Worm (Caenorhabditis elegans): Measurements from ENCODE around the gene vmo-1.
"Not testable (repeated sequence)": the region's sequence is repeated elsewhere in the genome, so short reads cannot be mapped to it uniquely, and the experiment has no call there.

vmo-1 gene

DNA sequence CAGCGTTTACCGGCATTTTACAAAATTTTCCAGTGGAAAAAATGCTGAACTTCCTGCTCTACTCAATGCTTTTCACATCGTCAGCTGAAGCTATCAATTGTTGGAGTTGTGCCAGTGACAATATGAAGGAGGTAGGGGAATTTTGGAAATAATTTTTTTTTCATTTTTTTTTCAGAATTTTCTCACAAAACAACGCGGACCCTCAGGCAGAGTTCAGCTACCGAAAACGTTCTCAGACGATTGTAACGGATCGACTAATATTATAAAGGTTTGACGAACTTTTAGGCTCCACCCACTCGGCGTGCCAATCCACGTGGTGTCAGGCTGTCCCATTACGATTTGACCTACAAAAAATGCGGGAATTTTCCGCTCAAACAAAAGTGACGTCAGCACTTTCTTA is 26.7 kb upstream of the vmo-1 start, which contains the start of gene F26F2.8:
Gene F26F2.8, plus strand, starts transcription at position 13 of the 400 bp plus-strand sequence.
- TF ChIP-seq lsy-2 (tag; optimal IDR thresholded peaks at IDR 0.05) (no peak), peb-1 (tag; optimal IDR thresholded peaks at IDR 0.05) (no peak), zag-1 (tag; optimal IDR thresholded peaks at IDR 0.05) (no peak), ceh-16 (tag; optimal IDR thresholded peaks at IDR 0.05) (no peak), C34F6.9 (tag; optimal IDR thresholded peaks at IDR 0.05) (no peak), lin-39 (tag; optimal IDR thresholded peaks at IDR 0.05) (no peak), nhr-129 (tag; optimal IDR thresholded peaks at IDR 0.05) (no peak)

- no peak for TF ChIP-seq mab-5 (tag; optimal IDR thresholded peaks at IDR 0.05)
- no peak for TF ChIP-seq nhr-6 (tag; optimal IDR thresholded peaks at IDR 0.05)
- TF ChIP-seq ZK546.5 (tag; optimal IDR thresholded peaks at IDR 0.05): no peak
- no peak for TF ChIP-seq nhr-25 (tag; optimal IDR thresholded peaks at IDR 0.05)
- TF ChIP-seq nhr-23 (tag; optimal IDR thresholded peaks at IDR 0.05): no peak
- no peak for TF ChIP-seq nhr-21 (tag; optimal IDR thresholded peaks at IDR 0.05)
- no peak for TF ChIP-seq zag-1 (tag; optimal IDR thresholded peaks at IDR 0.05)
- no peak for TF ChIP-seq nhr-11 (tag; optimal IDR thresholded peaks at IDR 0.05)
- TF ChIP-seq nhr-10 (tag; optimal IDR thresholded peaks at IDR 0.05): no peak
- TF ChIP-seq alr-1 (tag; optimal IDR thresholded peaks at IDR 0.05): no peak
- no peak for TF ChIP-seq gmeb-1 (tag; optimal IDR thresholded peaks at IDR 0.05)
- TF ChIP-seq crh-2 (tag; optimal IDR thresholded peaks at IDR 0.05): no peak
These were observed 22.0 kb upstream of the vmo-1 start for ce11 chrV:20574872-20575271.

DNA sequence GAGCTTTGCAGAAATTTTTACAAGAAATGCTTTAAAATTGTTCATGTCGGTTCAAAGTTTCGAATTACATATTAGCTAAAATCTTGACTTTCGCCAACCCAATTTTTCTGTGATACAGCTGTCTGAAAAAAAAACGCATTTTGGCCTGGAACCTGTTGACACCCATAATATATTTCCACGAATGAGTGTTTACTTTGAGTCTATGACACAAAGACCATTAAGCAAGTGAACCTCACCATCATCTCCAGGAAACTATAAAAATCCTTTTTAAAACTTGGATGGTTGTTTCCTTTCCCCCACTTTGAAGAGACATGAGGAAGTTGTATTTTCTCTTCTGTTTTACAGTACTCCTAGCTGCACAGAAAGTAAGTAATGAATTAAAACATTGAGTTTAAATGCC is 21.4 kb upstream of the vmo-1 start, which contains the start of gene clec-263:
Gene clec-263, plus strand, starts transcription at position 301 of the 400 bp plus-strand sequence.
- TF ChIP-seq elt-3 (tag; optimal IDR thresholded peaks at IDR 0.05): no peak
- no peak for TF ChIP-seq dmd-4 (tag; optimal IDR thresholded peaks at IDR 0.05)
- no peak for TF ChIP-seq nhr-23 (tag; optimal IDR thresholded peaks at IDR 0.05)
- TF ChIP-seq Y55F3AM.14 (GFP tag; optimal IDR thresholded peaks at IDR 0.05): no peak
- TF ChIP-seq unc-55 (GFP tag; optimal IDR thresholded peaks at IDR 0.05): no peak
- no peak for TF ChIP-seq peb-1 (tag; optimal IDR thresholded peaks at IDR 0.05)
- no peak for TF ChIP-seq nhr-10 (tag; optimal IDR thresholded peaks at IDR 0.05)
- no peak for TF ChIP-seq gmeb-1 (tag; optimal IDR thresholded peaks at IDR 0.05)
- TF ChIP-seq unc-62 (GFP tag; optimal IDR thresholded peaks at IDR 0.05): no peak
- no peak for TF ChIP-seq unc-39 (tag; optimal IDR thresholded peaks at IDR 0.05)
- no peak for TF ChIP-seq lin-11 (tag; optimal IDR thresholded peaks at IDR 0.05)
- no peak for TF ChIP-seq nhr-11 (tag; optimal IDR thresholded peaks at IDR 0.05)
- TF ChIP-seq ztf-4 (tag; optimal IDR thresholded peaks at IDR 0.05): no peak

DNA sequence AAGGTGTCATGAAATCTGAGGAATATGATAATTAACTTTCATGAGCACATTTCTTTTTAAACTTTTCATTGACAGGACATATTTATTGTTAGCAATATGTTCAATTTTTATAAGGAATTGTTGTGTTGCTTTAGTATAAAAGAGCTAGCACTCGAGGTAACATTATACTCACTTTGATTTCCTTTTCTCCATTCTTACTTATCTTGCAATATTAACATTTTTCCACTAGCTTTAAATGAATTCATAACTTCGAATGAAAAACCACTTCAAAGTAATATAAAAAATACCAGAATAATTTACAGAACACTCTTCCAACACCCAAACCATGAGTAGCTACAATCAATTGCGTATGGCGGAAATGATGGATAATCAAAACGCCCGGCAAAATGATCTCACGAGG is 20.5 kb upstream of the vmo-1 start, which contains the start of gene F26F2.5:
Gene F26F2.5, plus strand, starts transcription at position 301 of the 400 bp plus-strand sequence.
- no peak for TF ChIP-seq elt-1 (tag; optimal IDR thresholded peaks at IDR 0.05)
- no peak for TF ChIP-seq unc-39 (tag; optimal IDR thresholded peaks at IDR 0.05)
- TF ChIP-seq skn-1 (tag; optimal IDR thresholded peaks at IDR 0.05): no peak
- TF ChIP-seq lin-39 (tag; optimal IDR thresholded peaks at IDR 0.05): no peak
- no peak for TF ChIP-seq ztf-11 (tag; optimal IDR thresholded peaks at IDR 0.05)
- TF ChIP-seq nhr-10 (tag; optimal IDR thresholded peaks at IDR 0.05): no peak
- no peak for TF ChIP-seq nhr-25 (tag; optimal IDR thresholded peaks at IDR 0.05)
- no peak for TF ChIP-seq mbf-1 (tag; optimal IDR thresholded peaks at IDR 0.05)
- TF ChIP-seq nhr-11 (tag; optimal IDR thresholded peaks at IDR 0.05): no peak
- no peak for TF ChIP-seq lsy-2 (tag; optimal IDR thresholded peaks at IDR 0.05)
- TF ChIP-seq nhr-12 (tag; optimal IDR thresholded peaks at IDR 0.05): no peak
- no peak for TF ChIP-seq sem-4 (tag; optimal IDR thresholded peaks at IDR 0.05)
- TF ChIP-seq ceh-16 (tag; optimal IDR thresholded peaks at IDR 0.05): no peak
- no peak for TF ChIP-seq egl-27 (tag; optimal IDR thresholded peaks at IDR 0.05)
- no peak for TF ChIP-seq nhr-237 (tag; optimal IDR thresholded peaks at IDR 0.05)
- TF ChIP-seq blmp-1 (tag; optimal IDR thresholded peaks at IDR 0.05; ENCODE audit: insufficient read depth): no peak
- no peak for TF ChIP-seq ZK546.5 (tag; optimal IDR thresholded peaks at IDR 0.05)
- no peak for TF ChIP-seq unc-62 (GFP tag; optimal IDR thresholded peaks at IDR 0.05)

DNA sequence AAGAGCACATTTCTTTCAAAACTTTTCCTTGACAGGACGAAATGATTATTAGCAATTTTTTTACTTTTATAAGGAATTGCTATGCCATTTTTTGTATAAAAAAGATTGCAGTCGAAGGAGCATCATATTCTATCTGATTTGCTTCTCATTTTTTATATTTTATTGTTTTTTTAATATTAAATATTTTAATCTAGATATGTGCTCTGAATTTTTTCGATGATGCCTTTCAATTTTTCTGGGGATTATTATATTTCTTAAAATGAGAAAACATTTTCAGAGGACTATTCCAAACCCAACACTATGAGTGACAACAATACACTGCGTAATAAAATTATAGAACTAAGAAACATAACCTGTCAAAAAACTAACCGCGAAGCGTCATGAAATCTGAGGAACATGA is 16.1 kb upstream of the vmo-1 start, which contains the start of gene F26F2.4:
Gene F26F2.4, plus strand, starts transcription at position 301 of the 400 bp plus-strand sequence.
- TF ChIP-seq snpc-4, dmd-4, mdl-1 (tag; optimal IDR thresholded peaks at IDR 0.05): not testable (repeated sequence)

Measured in whole organism, L2 larva.